Worm (Caenorhabditis elegans): ENCODE results near the gene F10E7.6.
A peak's percentile ranks its signal among the peaks of the same experiment; 100 is the strongest.
"Not testable (repeated sequence)": the region's sequence is repeated elsewhere in the genome, so short reads cannot be mapped to it uniquely, and the experiment has no call there.

Gene F10E7.6

DNA sequence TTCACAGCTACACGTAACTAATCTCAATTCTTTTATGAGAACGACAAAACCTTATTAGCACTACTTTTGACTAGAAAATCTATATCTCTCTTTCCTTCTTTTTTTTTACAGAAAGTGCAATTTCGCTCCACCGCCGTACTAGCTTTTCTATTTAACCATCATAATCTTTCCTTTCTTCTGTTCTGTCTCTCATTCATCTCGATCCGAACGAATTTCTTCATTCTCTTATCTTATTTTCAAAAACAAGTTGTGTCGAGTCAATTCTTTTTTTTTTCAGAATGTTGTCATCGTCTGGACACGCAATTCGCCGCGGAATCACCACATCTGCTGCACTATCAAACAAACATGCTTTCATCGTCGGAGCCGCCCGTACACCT lies 39.4 kb upstream of the F10E7.6 start, which contains the start of gene kat-1:
TSS of gene kat-1 (plus strand) at position 278 of the 377 bp plus-strand sequence.
- TF ChIP-seq sdc-2 (tag; optimal IDR thresholded peaks at IDR 0.05) (no peak), mec-3 (tag; optimal IDR thresholded peaks at IDR 0.05; ENCODE audit: borderline replicate concordance) (no peak), fkh-10 (GFP tag; optimal IDR thresholded peaks at IDR 0.05) (no peak), ceh-14 (tag; optimal IDR thresholded peaks at IDR 0.05) (no peak), pqm-1 (tag; optimal IDR thresholded peaks at IDR 0.05) (no peak), ref-2 (tag; optimal IDR thresholded peaks at IDR 0.05) (no peak), pros-1 (tag; optimal IDR thresholded peaks at IDR 0.05) (no peak), ceh-19 (GFP tag; optimal IDR thresholded peaks at IDR 0.05) (no peak), tbx-2 (tag; optimal IDR thresholded peaks at IDR 0.05) (no peak), syd-9 (tag; optimal IDR thresholded peaks at IDR 0.05) (no peak), unc-86 (tag; optimal IDR thresholded peaks at IDR 0.05) (no peak), C38D4.7 (GFP tag; optimal IDR thresholded peaks at IDR 0.05) (no peak)

DNA sequence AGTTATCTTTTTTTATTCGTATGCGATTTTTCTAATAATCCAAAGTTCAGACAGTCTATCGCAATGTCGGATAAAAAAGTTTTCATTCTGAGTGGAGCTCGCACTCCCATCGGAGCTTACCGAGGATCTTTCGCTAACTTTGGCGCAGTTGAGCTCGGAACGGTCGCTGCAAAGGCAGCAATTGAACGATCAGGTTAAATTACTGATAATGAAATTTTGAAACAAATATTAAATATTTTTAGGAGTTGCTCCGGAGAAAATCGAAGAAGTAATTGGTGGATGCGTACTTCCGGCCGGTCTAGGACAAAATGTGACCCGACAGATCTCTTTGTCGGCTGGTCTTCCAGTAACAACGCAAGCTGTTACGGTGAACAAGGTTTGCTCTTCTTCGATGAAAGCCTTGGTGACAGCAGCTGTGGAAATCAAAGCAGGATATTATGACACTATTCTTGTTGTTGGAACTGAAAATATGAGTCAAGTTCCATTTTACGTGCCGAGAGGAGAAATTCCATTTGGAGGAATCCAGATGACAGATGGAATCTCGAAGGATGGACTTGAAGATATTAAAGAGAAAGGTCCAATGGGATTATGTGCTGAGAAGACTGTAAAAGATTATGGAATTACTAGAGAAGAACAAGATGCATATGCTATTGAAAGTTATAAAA lies 37.2 kb upstream of the F10E7.6 start, which contains the start of gene T02G5.7:
TSS of gene T02G5.7 (plus strand) at position 51 of the 665 bp plus-strand sequence.
- TF ChIP-seq hlh-6 (tag; optimal IDR thresholded peaks at IDR 0.05) (no peak), fax-1 (tag; optimal IDR thresholded peaks at IDR 0.05) (no peak), K09A11.1 (tag; optimal IDR thresholded peaks at IDR 0.05; ENCODE audit: insufficient read depth) (no peak), ets-4 (tag; optimal IDR thresholded peaks at IDR 0.05) (no peak), eyg-1 (tag; optimal IDR thresholded peaks at IDR 0.05) (no peak), F13H6.1 (tag; optimal IDR thresholded peaks at IDR 0.05) (no peak), T23F11.4 (GFP tag; optimal IDR thresholded peaks at IDR 0.05) (no peak), ceh-48 (tag; optimal IDR thresholded peaks at IDR 0.05) (no peak), unc-3 (GFP tag; conservative IDR thresholded peaks at IDR 0.05) (no peak), unc-3 (tag; optimal IDR thresholded peaks at IDR 0.05) (no peak), unc-55 (GFP tag; optimal IDR thresholded peaks at IDR 0.05) (no peak), hlh-8 (tag; optimal IDR thresholded peaks at IDR 0.05) (no peak), pat-9 (tag; optimal IDR thresholded peaks at IDR 0.05) (no peak), C38D4.7 (GFP tag; optimal IDR thresholded peaks at IDR 0.05) (no peak), madf-2 (tag; optimal IDR thresholded peaks at IDR 0.05) (no peak), nhr-11 (tag; optimal IDR thresholded peaks at IDR 0.05) (no peak), ama-1 (optimal IDR thresholded peaks at IDR 0.05) (no peak), tbx-2 (tag; optimal IDR thresholded peaks at IDR 0.05) (no peak), mec-3 (tag; optimal IDR thresholded peaks at IDR 0.05; ENCODE audit: borderline replicate concordance) (no peak), Y22D7AL.16 (tag; optimal IDR thresholded peaks at IDR 0.05) (no peak), lim-6 (tag; optimal IDR thresholded peaks at IDR 0.05) (no peak)

DNA sequence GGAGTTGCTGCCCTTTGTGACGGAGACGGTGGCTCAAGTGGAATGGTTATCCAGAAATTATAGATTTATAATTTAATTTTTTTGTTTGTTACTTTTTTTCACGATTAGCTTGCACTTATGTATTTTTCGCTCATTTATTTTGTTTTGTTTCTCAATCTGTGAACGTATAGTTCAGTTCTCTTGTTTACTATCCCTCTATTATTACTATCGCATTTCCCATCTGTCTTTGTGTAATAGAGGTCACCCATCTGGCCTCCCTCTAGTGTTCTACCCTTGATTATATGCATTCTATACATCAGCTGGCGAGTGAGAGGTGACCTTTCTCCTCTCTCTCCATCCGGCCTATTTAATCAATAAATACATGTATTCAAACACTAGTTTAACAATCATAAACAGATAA lies 28.9 kb upstream of the F10E7.6 start, which contains the start of the genes T02G5.14 and T02G5.15:
TSS of gene T02G5.14 (plus strand) at position 301 of the 400 bp plus-strand sequence.
TSS of gene T02G5.15 (plus strand) at position 301 of the 400 bp plus-strand sequence.
- not testable (repeated sequence) for TF ChIP-seq ceh-30, pqm-1, npax-4 (tag; optimal IDR thresholded peaks at IDR 0.05)

DNA sequence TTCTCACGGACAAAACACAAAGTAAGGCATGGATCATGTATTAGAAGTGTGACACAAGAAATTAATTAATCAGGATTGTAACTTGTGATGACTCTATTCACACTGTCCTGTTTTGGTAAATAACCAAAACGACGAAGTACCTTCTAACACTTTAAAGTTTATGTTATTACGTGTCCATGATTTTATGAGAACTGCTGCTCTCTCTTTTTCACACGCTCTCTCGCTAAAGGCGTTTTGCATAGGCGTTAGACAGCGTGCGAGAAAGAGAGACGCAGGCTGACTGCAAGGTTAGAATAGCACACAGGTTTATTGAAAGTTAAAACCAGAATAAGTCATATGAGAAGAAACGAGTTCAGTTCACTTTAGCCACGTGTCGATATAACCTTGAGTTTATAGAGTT lies 22.8 kb upstream of the F10E7.6 start:
- TF ChIP-seq unc-42 (tag; optimal IDR thresholded peaks at IDR 0.05) (peak; percentile 39), zip-5 (tag; optimal IDR thresholded peaks at IDR 0.05) (no peak)

DNA sequence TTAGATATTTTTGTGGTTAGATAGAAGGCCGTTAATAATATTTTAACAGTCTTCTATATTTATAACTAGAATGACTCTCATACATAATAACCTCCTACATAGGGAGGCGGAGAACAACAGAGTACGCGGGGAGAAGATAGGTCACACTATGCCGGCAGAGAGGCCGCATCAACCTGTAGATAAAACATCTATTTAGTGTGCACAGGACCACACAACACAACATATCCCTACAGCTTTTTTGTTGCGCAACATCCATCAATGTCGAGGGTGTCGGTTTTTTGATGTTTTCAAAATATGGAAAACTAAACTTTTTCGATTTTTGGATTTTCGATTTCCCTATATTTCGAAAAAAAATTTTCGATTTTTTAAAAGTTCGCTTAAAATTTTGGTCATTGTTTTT lies 22.0 kb upstream of the F10E7.6 start:
- TF ChIP-seq nhr-232 (tag; optimal IDR thresholded peaks at IDR 0.05), result no peak
- TF ChIP-seq ceh-24 (tag; optimal IDR thresholded peaks at IDR 0.05), result no peak
- no peak for TF ChIP-seq ceh-34 (tag; optimal IDR thresholded peaks at IDR 0.05)
- TF ChIP-seq rnt-1 (tag; optimal IDR thresholded peaks at IDR 0.05), result no peak
- TF ChIP-seq ceh-6 (GFP tag; optimal IDR thresholded peaks at IDR 0.05), result no peak
- TF ChIP-seq npax-4 (tag; optimal IDR thresholded peaks at IDR 0.05), result no peak
- TF ChIP-seq unc-55 (GFP tag; optimal IDR thresholded peaks at IDR 0.05), result no peak
- TF ChIP-seq Y22D7AL.16 (tag; optimal IDR thresholded peaks at IDR 0.05), result no peak
- TF ChIP-seq ahr-1 (tag; optimal IDR thresholded peaks at IDR 0.05), result no peak
- no peak for TF ChIP-seq ceh-22 (tag; optimal IDR thresholded peaks at IDR 0.05)
- no peak for TF ChIP-seq fax-1 (tag; optimal IDR thresholded peaks at IDR 0.05)
- no peak for TF ChIP-seq dmd-4 (tag; optimal IDR thresholded peaks at IDR 0.05; ENCODE audit: borderline replicate concordance)
- no peak for TF ChIP-seq unc-86 (tag; optimal IDR thresholded peaks at IDR 0.05)
- TF ChIP-seq hlh-13 (GFP tag; optimal IDR thresholded peaks at IDR 0.05), result no peak

Data from whole organism, late embryonic.